Worm (Caenorhabditis elegans) whole organism, mixed stage, embryonic: ENCODE data around the gene C02E7.7.
"Not testable (repeated sequence)": the region's sequence is repeated elsewhere in the genome, so short reads cannot be mapped to it uniquely, and the experiment has no call there.

Experiments used
- M03D4.4 ChIP-seq: sonication (generic microtip); optimal IDR thresholded peaks from 2 replicates; lab custom pipeline; 2017; ENCODE audit warnings: mild to moderate bottlenecking, missing genetic modification characterization, missing compliant biosample characterization
- bed-3 ChIP-seq: fragments of 200-800 bp; sonication (Bioruptor generic); optimal IDR thresholded peaks from 3 replicates; lab custom pipeline; 2018; ENCODE audit warnings: mild to moderate bottlenecking, missing genetic modification characterization, moderate library complexity, missing compliant biosample characterization
- blmp-1 ChIP-seq: fragments of 150-350 bp; optimal IDR thresholded peaks from 2 replicates; lab custom pipeline; 2014; ENCODE audit warnings: missing biosample characterization, missing genetic modification characterization
- ceh-39 ChIP-seq: fragments of 150-350 bp; optimal IDR thresholded peaks from 2 replicates; lab custom pipeline; 2014; ENCODE audit warnings: missing biosample characterization, missing genetic modification characterization
- ceh-83 ChIP-seq: fragments of 200-800 bp; sonication (Bioruptor generic); optimal IDR thresholded peaks from 2 replicates; lab custom pipeline; 2018; ENCODE audit warnings: mild to moderate bottlenecking, missing genetic modification characterization, missing compliant biosample characterization
- ces-1 ChIP-seq: fragments of 150-350 bp; optimal IDR thresholded peaks from 2 replicates; lab custom pipeline; 2014; ENCODE audit warnings: missing biosample characterization, missing genetic modification reagents, missing genetic modification characterization
- cnd-1 ChIP-seq: fragments of 200-800 bp; sonication (Bioruptor generic); optimal IDR thresholded peaks from 2 replicates; lab custom pipeline; 2018; ENCODE audit warnings: mild to moderate bottlenecking, missing genetic modification characterization, missing compliant biosample characterization
- drap-1 ChIP-seq: fragments of 200-800 bp; sonication (Bioruptor generic); optimal IDR thresholded peaks from 3 replicates; lab custom pipeline; 2018; ENCODE audit warnings: mild to moderate bottlenecking, missing genetic modification characterization, missing compliant biosample characterization
- elt-3 ChIP-seq: fragments of 150-350 bp; optimal IDR thresholded peaks from 2 replicates; lab custom pipeline; 2014; ENCODE audit warnings: missing biosample characterization, missing genetic modification characterization
- flh-1 ChIP-seq: fragments of 200-800 bp; sonication (Bioruptor generic); optimal IDR thresholded peaks from 2 replicates; lab custom pipeline; 2018; ENCODE audit warnings: mild to moderate bottlenecking, missing genetic modification characterization, moderate library complexity, missing compliant biosample characterization
- ham-2 ChIP-seq: fragments of 200-800 bp; sonication (Bioruptor generic); optimal IDR thresholded peaks from 2 replicates; lab custom pipeline; 2018; ENCODE audit warnings: mild to moderate bottlenecking, missing genetic modification characterization, missing compliant biosample characterization
- lin-13 ChIP-seq: fragments of 150-350 bp; optimal IDR thresholded peaks from 2 replicates; lab custom pipeline; 2014; ENCODE audit warnings: missing biosample characterization, missing genetic modification characterization
- lin-32 ChIP-seq: fragments of 200-800 bp; sonication (Bioruptor generic); optimal IDR thresholded peaks from 2 replicates; lab custom pipeline; 2018; ENCODE audit warnings: mild to moderate bottlenecking, missing genetic modification characterization, missing compliant biosample characterization
- lsy-2 ChIP-seq: fragments of 150-350 bp; optimal IDR thresholded peaks from 2 replicates; lab custom pipeline; 2014; ENCODE audit warnings: missing biosample characterization, missing genetic modification characterization
- mab-5 ChIP-seq: fragments of 150-350 bp; optimal IDR thresholded peaks from 2 replicates; lab custom pipeline; 2014; ENCODE audit warnings: missing biosample characterization, missing genetic modification characterization
- mep-1 ChIP-seq: fragments of 150-350 bp; optimal IDR thresholded peaks from 2 replicates; lab custom pipeline; 2017; ENCODE audit warnings: missing biosample characterization, missing genetic modification reagents, missing genetic modification characterization, inconsistent platforms
- mls-2 ChIP-seq: sonication (generic microtip); optimal IDR thresholded peaks from 2 replicates; lab custom pipeline; 2016; ENCODE audit warnings: mild to moderate bottlenecking, missing genetic modification characterization, moderate library complexity, missing compliant biosample characterization
- nhr-12 ChIP-seq: fragments of 150-350 bp; optimal IDR thresholded peaks from 2 replicates; lab custom pipeline; 2014; ENCODE audit warnings: missing biosample characterization, missing genetic modification characterization
- nhr-2 ChIP-seq: fragments of 150-350 bp; optimal IDR thresholded peaks from 2 replicates; lab custom pipeline; 2014; ENCODE audit warnings: missing biosample characterization, missing genetic modification characterization
- nhr-237 ChIP-seq: fragments of 150-350 bp; optimal IDR thresholded peaks from 2 replicates; lab custom pipeline; 2014; ENCODE audit warnings: missing biosample characterization, missing genetic modification characterization
- nhr-28 ChIP-seq: fragments of 150-350 bp; optimal IDR thresholded peaks from 2 replicates; lab custom pipeline; 2014; ENCODE audit warnings: missing biosample characterization, missing genetic modification characterization
- nhr-76 ChIP-seq: sonication (generic microtip); optimal IDR thresholded peaks from 2 replicates; lab custom pipeline; 2017; ENCODE audit warnings: missing biosample characterization, missing genetic modification characterization
- pha-4 ChIP-seq: fragments of 150-350 bp; optimal IDR thresholded peaks from 2 replicates; lab custom pipeline; 2018; ENCODE audit warnings: missing biosample characterization, missing genetic modification reagents, missing genetic modification characterization
- sem-2 ChIP-seq: fragments of 200-800 bp; sonication (Bioruptor generic); optimal IDR thresholded peaks from 2 replicates; lab custom pipeline; 2018; ENCODE audit warnings: mild to moderate bottlenecking, missing genetic modification characterization, missing compliant biosample characterization
- snpc-4 ChIP-seq: fragments of 150-350 bp; optimal IDR thresholded peaks from 2 replicates; lab custom pipeline; 2014; ENCODE audit warnings: missing biosample characterization, missing genetic modification characterization
- tbx-8 ChIP-seq: fragments of 200-800 bp; sonication (Bioruptor generic); optimal IDR thresholded peaks from 2 replicates; lab custom pipeline; 2018; ENCODE audit warnings: mild to moderate bottlenecking, missing genetic modification characterization, moderate library complexity, missing compliant biosample characterization
- unc-39 ChIP-seq: fragments of 150-350 bp; optimal IDR thresholded peaks from 2 replicates; lab custom pipeline; 2014; ENCODE audit warnings: missing biosample characterization, missing genetic modification characterization
- unc-62 ChIP-seq: fragments of 150-350 bp; optimal IDR thresholded peaks from 2 replicates; lab custom pipeline; 2014; ENCODE audit warnings: missing biosample characterization, missing genetic modification reagents, missing genetic modification characterization
- zip-8 ChIP-seq: fragments of 150-350 bp; optimal IDR thresholded peaks from 2 replicates; lab custom pipeline; 2014; ENCODE audit warnings: missing biosample characterization, missing genetic modification characterization
- ztf-11 ChIP-seq: fragments of 150-350 bp; optimal IDR thresholded peaks from 2 replicates; lab custom pipeline; 2014; ENCODE audit warnings: missing biosample characterization, missing genetic modification characterization

C02E7.7 gene

DNA sequence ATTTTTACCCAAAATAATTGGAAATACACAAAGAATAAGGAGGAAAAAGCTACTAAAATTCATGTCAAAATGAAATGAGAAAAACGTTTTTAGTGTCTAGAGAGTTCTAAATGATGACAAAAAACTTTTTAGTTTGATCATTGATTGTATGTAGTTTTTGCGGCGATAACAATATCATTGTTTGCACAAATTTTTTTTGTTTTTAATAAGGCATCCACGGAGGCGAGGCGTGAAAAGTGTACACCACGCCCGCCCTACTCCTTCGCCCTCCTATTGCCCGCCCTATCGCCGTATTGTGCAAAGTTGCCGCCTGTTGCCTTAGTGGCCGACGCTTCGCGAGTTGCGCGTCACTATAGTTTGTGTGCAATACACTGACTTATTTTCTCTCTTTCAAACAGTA lies 18.4 kb downstream of the C02E7.7 start, which contains the start of gene ugt-10:
ugt-10 (minus strand) TSS at position 101 of the 400 bp plus-strand sequence.
- not testable (repeated sequence) for TF ChIP-seq elt-3, unc-39, lin-13 (tag; lab: Kevin White, UChicago)

ce11 chrV:4895744-4896143 lies 22.6 kb downstream of the C02E7.7 start, which contains the start of gene ugt-9:
Gene ugt-9 (plus strand): TSS chrV:4896048.
- TF ChIP-seq snpc-4 (tag; lab: Kevin White, UChicago) (no peak), sem-2 (no peak), drap-1 (GFP tag; lab: Kevin White, UChicago) (no peak), tbx-8 (no peak), ceh-83 (GFP tag; lab: Kevin White, UChicago) (no peak), unc-39 (tag; lab: Kevin White, UChicago) (no peak), lin-13 (tag; lab: Kevin White, UChicago) (no peak), blmp-1 (tag; lab: Kevin White, UChicago) (no peak), ham-2 (GFP tag; lab: Kevin White, UChicago) (no peak), mls-2 (tag; lab: Kevin White, UChicago) (no peak), nhr-76 (no peak)

- TF ChIP-seq unc-62 (GFP tag; lab: Kevin White, UChicago) (no peak), pha-4 (no peak), M03D4.4 (no peak), ces-1 (GFP tag; lab: Kevin White, UChicago) (no peak), flh-1 (GFP tag; lab: Kevin White, UChicago) (no peak), nhr-2 (tag; lab: Kevin White, UChicago) (no peak), mab-5 (no peak), ztf-11 (no peak), lsy-2 (tag; lab: Kevin White, UChicago) (no peak), nhr-28 (tag; lab: Kevin White, UChicago) (no peak), zip-8 (tag; lab: Kevin White, UChicago) (no peak), lin-32 (GFP tag; lab: Kevin White, UChicago) (no peak), sem-2 (no peak), drap-1 (GFP tag; lab: Kevin White, UChicago) (no peak), cnd-1 (no peak), nhr-76 (no peak), bed-3 (GFP tag; lab: Kevin White, UChicago) (no peak)
These were observed 23.4 kb downstream of the C02E7.7 start, which contains the start of gene ugt-11 for ce11 chrV:4894971-4895370. Gene ugt-11 (minus strand): TSS chrV:4895071.

ce11 chrV:4891305-4891704 lies 27.1 kb downstream of the C02E7.7 start:
- no peak for TF ChIP-seq lin-32 (GFP tag; lab: Kevin White, UChicago)
- no peak for TF ChIP-seq ham-2 (GFP tag; lab: Kevin White, UChicago)
- TF ChIP-seq nhr-28 (tag; lab: Kevin White, UChicago), result no peak
- TF ChIP-seq lsy-2 (tag; lab: Kevin White, UChicago), result no peak
- no peak for TF ChIP-seq zip-8 (tag; lab: Kevin White, UChicago)
- TF ChIP-seq blmp-1 (tag; lab: Kevin White, UChicago), result no peak
- no peak for TF ChIP-seq nhr-12 (tag; lab: Kevin White, UChicago)

DNA sequence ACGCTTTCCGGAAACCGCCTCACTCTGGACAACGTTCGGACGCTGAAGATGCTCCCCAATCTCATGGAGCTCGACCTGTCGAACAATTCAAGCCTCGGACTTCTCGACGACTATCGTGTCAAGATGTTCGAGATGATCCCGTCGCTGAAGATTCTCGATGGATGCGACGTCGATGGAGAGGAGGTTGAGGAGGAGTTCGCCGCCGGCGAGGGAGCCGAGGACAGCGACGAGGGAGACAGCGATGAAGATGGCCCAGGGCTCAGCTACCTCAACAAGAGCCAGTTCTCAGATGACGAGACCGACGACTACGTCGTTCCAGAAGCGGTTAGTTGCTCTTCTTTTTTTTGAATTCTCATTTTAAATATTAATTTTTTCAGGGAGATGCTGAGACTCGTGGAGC lies 27.6 kb downstream of the C02E7.7 start:
- TF ChIP-seq nhr-76, result no peak
- TF ChIP-seq sem-2, result no peak
- TF ChIP-seq mep-1 (tag; lab: Kevin White, UChicago), result no peak
- TF ChIP-seq ceh-39 (tag; lab: Kevin White, UChicago), result no peak
- no peak for TF ChIP-seq flh-1 (GFP tag; lab: Kevin White, UChicago)
- TF ChIP-seq elt-3 (tag; lab: Kevin White, UChicago), result no peak

- TF ChIP-seq nhr-237 (tag; lab: Kevin White, UChicago), result no peak
- TF ChIP-seq unc-39 (tag; lab: Kevin White, UChicago), result no peak
- TF ChIP-seq lsy-2 (tag; lab: Kevin White, UChicago), result peak; percentile 50
These were observed 28.3 kb downstream of the C02E7.7 start, which contains the start of gene T19H12.2 for ce11 chrV:4889976-4890479. Gene T19H12.2 (plus strand): TSS chrV:4890429.
